Worm (Caenorhabditis elegans): ENCODE data around the gene R04B5.5.

DNA sequence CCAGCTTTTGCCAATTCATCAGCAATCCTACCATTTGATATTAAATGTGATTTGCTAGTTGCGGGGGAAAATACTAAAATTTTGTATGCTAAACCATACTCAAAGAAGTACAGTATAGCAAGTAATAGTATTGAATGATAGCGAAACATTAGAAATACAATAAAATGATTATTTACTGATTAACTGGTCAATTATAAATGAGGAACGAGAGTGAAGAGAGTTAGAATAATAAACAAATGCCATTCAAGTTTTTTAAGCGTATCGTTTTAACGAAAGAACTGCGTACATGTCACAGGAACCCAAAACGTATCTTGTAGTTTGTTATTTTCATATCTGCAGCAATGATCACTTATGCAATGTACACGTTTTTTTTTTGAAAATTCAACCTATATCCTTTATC, 11.1 kb downstream of the R04B5.5 start, which contains the start of gene ugt-47:
- TF ChIP-seq mec-3 (tag; optimal IDR thresholded peaks at IDR 0.05; ENCODE audit: borderline replicate concordance) (no peak), syd-9 (tag; optimal IDR thresholded peaks at IDR 0.05) (no peak), nhr-11 (tag; optimal IDR thresholded peaks at IDR 0.05) (no peak)
